Worm (Caenorhabditis elegans): ENCODE results near the gene ifb-2.

Gene ifb-2

DNA sequence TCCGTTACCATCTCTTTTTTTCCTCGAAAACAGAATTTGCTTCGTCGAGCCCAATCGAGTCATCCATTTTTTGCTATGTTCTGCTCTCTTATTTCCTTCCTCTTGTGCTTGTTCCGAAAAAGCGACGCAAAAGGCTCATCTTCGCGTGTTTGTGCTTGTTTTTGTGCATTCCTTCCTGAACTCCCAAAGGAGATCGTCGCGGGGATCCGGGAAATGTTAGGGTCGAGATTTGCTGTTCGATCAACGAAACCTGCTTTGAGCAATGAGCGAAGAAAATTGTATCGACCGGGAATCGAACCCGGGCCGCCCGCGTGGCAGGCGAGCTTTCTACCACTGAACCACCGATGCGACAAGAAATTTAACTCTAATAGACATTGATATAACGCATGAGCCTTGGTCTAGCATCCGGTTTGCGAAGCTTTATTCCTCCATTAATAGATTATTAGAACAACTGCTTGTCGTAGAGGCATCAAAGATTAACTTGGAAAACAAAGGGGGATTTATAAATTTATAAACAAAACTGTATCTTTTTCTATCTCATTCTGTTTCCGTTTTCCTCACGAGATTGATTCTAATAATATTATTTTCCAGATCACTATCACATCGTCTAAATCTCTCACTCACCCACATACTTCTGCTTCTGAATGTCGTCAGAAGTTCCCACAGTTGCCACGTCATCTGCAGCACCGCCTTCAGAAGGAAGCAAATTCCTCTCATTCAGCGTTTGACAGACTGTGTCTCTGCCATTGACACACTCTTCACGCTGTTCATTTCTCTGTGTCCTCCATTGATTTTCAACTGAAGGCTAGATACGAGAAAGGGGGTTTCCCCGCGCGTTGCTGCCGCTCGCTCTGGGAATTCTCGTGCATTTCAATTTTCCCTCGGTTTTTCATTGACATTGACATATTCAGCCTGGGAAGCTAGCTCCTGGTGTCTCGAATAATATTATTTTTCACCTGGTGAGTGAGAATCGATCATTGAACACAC, 32.2 kb downstream of the ifb-2 start, which contains the start of gene K05F1.6 (continued):
- TF ChIP-seq K02D7.2 (tag; optimal IDR thresholded peaks at IDR 0.05), result peak; percentile 77
- no peak for TF ChIP-seq ama-1 (optimal IDR thresholded peaks at IDR 0.05)
- peak; percentile 27 for TF ChIP-seq npax-4 (tag; optimal IDR thresholded peaks at IDR 0.05)
- no peak for TF ChIP-seq fkh-6 (tag; optimal IDR thresholded peaks at IDR 0.05)
- TF ChIP-seq ceh-45 (GFP tag; IDR thresholded peaks at IDR 0.05), result peak; percentile 65; the same call in 1 of the 2 replicates
- TF ChIP-seq hlh-30 (tag; optimal IDR thresholded peaks at IDR 0.05; ENCODE audit: insufficient read depth), result no peak
- no peak for TF ChIP-seq ceh-30 (tag; optimal IDR thresholded peaks at IDR 0.05)
- peak; percentile 63 for TF ChIP-seq che-1 (tag; optimal IDR thresholded peaks at IDR 0.05)
- no peak for TF ChIP-seq unc-42 (tag; optimal IDR thresholded peaks at IDR 0.05)
- peak; percentile 61 for TF ChIP-seq ceh-9 (tag; optimal IDR thresholded peaks at IDR 0.05)
- TF ChIP-seq sox-2 (GFP tag; IDR thresholded peaks at IDR 0.05), result no peak
- TF ChIP-seq ceh-31 (tag; optimal IDR thresholded peaks at IDR 0.05), result peak; percentile 44
- TF ChIP-seq tbx-7 (tag; optimal IDR thresholded peaks at IDR 0.05), result no peak
- peak; percentile 17 for TF ChIP-seq ceh-24 (tag; optimal IDR thresholded peaks at IDR 0.05)
- TF ChIP-seq ets-4 (tag; optimal IDR thresholded peaks at IDR 0.05), result peak; percentile 6
- no peak for TF ChIP-seq hlh-8 (tag; optimal IDR thresholded peaks at IDR 0.05)
- TF ChIP-seq madf-2 (tag; optimal IDR thresholded peaks at IDR 0.05), result no peak
- peak; percentile 54 for TF ChIP-seq C08G9.2 (tag; optimal IDR thresholded peaks at IDR 0.05)
- peak; percentile 44 for TF ChIP-seq pqm-1 (tag; optimal IDR thresholded peaks at IDR 0.05)
- TF ChIP-seq ceh-22 (tag; optimal IDR thresholded peaks at IDR 0.05), result no peak
- peak; percentile 29 for TF ChIP-seq lin-11 (tag; optimal IDR thresholded peaks at IDR 0.05)
- TF ChIP-seq F13H6.1 (tag; optimal IDR thresholded peaks at IDR 0.05), result peak; percentile 5
- peak; percentile 60 for TF ChIP-seq tbx-2 (tag; optimal IDR thresholded peaks at IDR 0.05)
- no peak for TF ChIP-seq nhr-11 (tag; optimal IDR thresholded peaks at IDR 0.05)
- TF ChIP-seq fkh-10 (GFP tag; optimal IDR thresholded peaks at IDR 0.05), result no peak
- TF ChIP-seq unc-86 (tag; optimal IDR thresholded peaks at IDR 0.05), result no peak
- TF ChIP-seq syd-9 (tag; optimal IDR thresholded peaks at IDR 0.05), result no peak

DNA sequence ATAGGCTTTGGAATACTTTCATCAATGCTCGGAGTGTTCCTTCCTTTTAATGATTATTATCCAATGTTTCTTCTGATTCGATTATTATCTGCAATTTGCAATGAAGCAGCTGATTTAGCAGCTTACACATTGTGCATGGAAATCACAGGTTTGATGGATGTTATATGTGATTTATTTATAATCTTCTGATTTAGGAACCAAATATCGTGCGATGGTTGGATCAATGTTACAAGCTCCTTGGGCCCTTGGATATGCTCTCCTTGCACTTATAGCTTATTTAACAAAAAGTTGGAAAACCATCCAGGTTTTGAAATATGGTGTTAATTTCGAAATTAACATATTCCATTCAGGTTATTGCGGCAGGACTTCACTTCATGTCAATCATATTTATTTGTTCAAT, 35.5 kb downstream of the ifb-2 start:
- TF ChIP-seq hlh-15 (tag; optimal IDR thresholded peaks at IDR 0.05) (no peak), pqm-1 (tag; optimal IDR thresholded peaks at IDR 0.05) (no peak), ceh-22 (tag; optimal IDR thresholded peaks at IDR 0.05) (no peak), ttx-3 (tag; optimal IDR thresholded peaks at IDR 0.05) (no peak), ceh-14 (tag; optimal IDR thresholded peaks at IDR 0.05) (no peak), nfya-1 (tag; optimal IDR thresholded peaks at IDR 0.05) (no peak), ref-2 (tag; optimal IDR thresholded peaks at IDR 0.05) (no peak), syd-9 (tag; optimal IDR thresholded peaks at IDR 0.05) (no peak), sox-2 (GFP tag; IDR thresholded peaks at IDR 0.05) (no peak), nhr-232 (tag; optimal IDR thresholded peaks at IDR 0.05) (no peak), lin-11 (tag; optimal IDR thresholded peaks at IDR 0.05) (no peak), sox-4 (tag; optimal IDR thresholded peaks at IDR 0.05) (no peak), hlh-13 (GFP tag; optimal IDR thresholded peaks at IDR 0.05) (no peak), npax-4 (tag; optimal IDR thresholded peaks at IDR 0.05) (no peak), ceh-24 (tag; optimal IDR thresholded peaks at IDR 0.05) (no peak), eyg-1 (tag; optimal IDR thresholded peaks at IDR 0.05) (no peak), fkh-10 (GFP tag; optimal IDR thresholded peaks at IDR 0.05) (no peak), odd-2 (tag; optimal IDR thresholded peaks at IDR 0.05) (no peak)

DNA sequence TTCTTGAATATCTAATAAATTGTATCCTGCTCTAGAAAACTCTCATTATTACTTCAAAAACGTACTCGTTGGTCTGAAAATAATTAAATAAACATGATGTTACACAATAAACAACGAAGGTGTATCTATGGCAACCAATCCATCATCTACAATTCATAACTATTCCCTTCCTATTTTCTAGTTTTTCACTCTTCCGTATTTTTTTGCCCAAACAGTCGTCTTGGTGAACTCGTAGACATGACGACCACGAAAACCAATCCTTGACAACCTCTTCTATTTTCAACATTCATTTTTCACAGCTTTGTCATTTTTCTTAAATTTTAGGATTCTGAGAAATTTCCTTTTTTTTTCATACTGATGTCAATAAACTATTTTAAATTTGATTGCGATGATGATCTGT, 38.8 kb downstream of the ifb-2 start, which contains the start of gene K05F1.13:
TSS of gene K05F1.13 (plus strand) at position 301 of the 400 bp plus-strand sequence.
- TF ChIP-seq pqm-1 (tag; optimal IDR thresholded peaks at IDR 0.05) (no peak), K09A11.1 (tag; optimal IDR thresholded peaks at IDR 0.05; ENCODE audit: insufficient read depth) (no peak), hlh-15 (tag; optimal IDR thresholded peaks at IDR 0.05) (no peak), hlh-13 (GFP tag; optimal IDR thresholded peaks at IDR 0.05) (no peak), eyg-1 (tag; optimal IDR thresholded peaks at IDR 0.05) (no peak), ttx-3 (tag; optimal IDR thresholded peaks at IDR 0.05) (no peak), ceh-48 (tag; optimal IDR thresholded peaks at IDR 0.05) (no peak), ceh-6 (GFP tag; optimal IDR thresholded peaks at IDR 0.05) (no peak), rnt-1 (tag; optimal IDR thresholded peaks at IDR 0.05) (no peak), tbx-7 (tag; optimal IDR thresholded peaks at IDR 0.05) (no peak), unc-86 (tag; optimal IDR thresholded peaks at IDR 0.05) (no peak), ceh-30 (tag; optimal IDR thresholded peaks at IDR 0.05) (no peak), nfya-1 (tag; optimal IDR thresholded peaks at IDR 0.05) (no peak), unc-55 (GFP tag; optimal IDR thresholded peaks at IDR 0.05) (no peak), zip-5 (tag; optimal IDR thresholded peaks at IDR 0.05) (no peak), pag-3 (tag; optimal IDR thresholded peaks at IDR 0.05; ENCODE audit: borderline replicate concordance) (no peak), elt-4 (tag; optimal IDR thresholded peaks at IDR 0.05) (no peak), unc-3 (GFP tag; conservative IDR thresholded peaks at IDR 0.05) (no peak), unc-3 (tag; optimal IDR thresholded peaks at IDR 0.05) (no peak)
